Fruit fly (Drosophila melanogaster): ENCODE results near the gene Smr.

The Smr gene

DNA sequence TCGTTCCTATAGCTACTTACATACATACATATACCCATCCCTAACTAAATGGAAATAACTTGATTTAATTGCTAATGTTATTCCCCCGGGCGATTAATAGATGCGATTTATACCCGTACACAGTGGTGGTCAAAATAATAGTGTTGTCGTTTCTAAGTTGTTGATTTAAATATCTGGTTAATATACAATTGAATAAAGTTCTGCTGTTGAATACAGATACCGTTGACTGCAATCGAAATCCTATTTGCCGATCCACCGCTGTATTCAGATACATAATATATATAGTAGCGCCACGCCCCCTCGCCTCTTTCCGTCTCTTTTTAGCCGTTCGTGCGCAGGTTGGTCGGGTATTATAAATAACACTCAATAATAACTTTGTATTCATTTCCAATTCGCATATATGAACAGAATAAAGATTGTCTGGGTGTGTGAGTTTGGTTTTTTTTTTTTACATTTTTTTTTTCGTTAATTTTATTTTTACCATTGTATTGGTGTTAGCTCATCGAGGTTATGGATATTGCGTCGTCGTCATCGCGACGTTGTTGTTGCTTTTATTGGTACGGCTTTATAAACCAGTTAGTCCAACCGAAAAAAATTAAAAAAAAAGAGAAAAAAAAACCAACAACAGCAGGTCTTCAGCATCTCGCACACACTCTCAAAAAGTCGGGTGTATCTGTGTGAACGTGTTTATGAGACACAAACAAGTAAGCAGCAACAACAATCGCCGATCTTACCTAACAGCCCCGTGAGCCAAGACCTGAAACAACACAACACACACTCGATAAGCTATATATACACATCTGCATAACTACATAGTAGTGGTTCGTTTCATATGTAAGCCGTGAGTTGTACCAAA is 69.9 kb downstream of the Smr start (continued):
- no peak for TF ChIP-seq crp (GFP tag; optimal IDR thresholded peaks at IDR 0.05)
- TF ChIP-seq CG3847 (GFP tag; IDR thresholded peaks at IDR 0.05) = 0 out of 2 replicates have a peak, but pooled peaks have one; percentile 20
- TF ChIP-seq CG7556 (GFP tag; optimal IDR thresholded peaks at IDR 0.05) = no peak
- TF ChIP-seq Ada2b (GFP tag; IDR thresholded peaks at IDR 0.05) = no peak
- no peak for TF ChIP-seq CG17912 (GFP tag; optimal IDR thresholded peaks at IDR 0.05)
- TF ChIP-seq da (GFP tag; optimal IDR thresholded peaks at IDR 0.05) = no peak
- no peak for TF ChIP-seq eyg (GFP tag; optimal IDR thresholded peaks at IDR 0.05)
- TF ChIP-seq chn (GFP tag; optimal IDR thresholded peaks at IDR 0.05) = no peak
- no peak for TF ChIP-seq mirr (GFP tag; optimal IDR thresholded peaks at IDR 0.05)
- no peak for TF ChIP-seq ara (GFP tag; IDR thresholded peaks at IDR 0.05)
- no peak for TF ChIP-seq vnd (GFP tag; IDR thresholded peaks at IDR 0.05; ENCODE audit: partially characterized antibody)
- no peak for TF ChIP-seq ind (GFP tag; optimal IDR thresholded peaks at IDR 0.05)
- TF ChIP-seq CG8765 (GFP tag; IDR thresholded peaks at IDR 0.05) = no peak
- no peak for TF ChIP-seq crol (GFP tag; IDR thresholded peaks at IDR 0.05)
- TF ChIP-seq CG17359 (tag; optimal IDR thresholded peaks at IDR 0.05) = no peak
- TF ChIP-seq D19B (GFP tag; optimal IDR thresholded peaks at IDR 0.05) = no peak
- 0 out of 3 replicates have a peak, but pooled peaks have one; percentile 55 for TF ChIP-seq Dbx (GFP tag; IDR thresholded peaks at IDR 0.05)
- no peak for TF ChIP-seq luna (GFP tag; optimal IDR thresholded peaks at IDR 0.05)
- no peak for TF ChIP-seq CG10431 (GFP tag; optimal IDR thresholded peaks at IDR 0.05)
- TF ChIP-seq Lhr (GFP tag; optimal IDR thresholded peaks at IDR 0.05) = no peak
- TF ChIP-seq sob (GFP tag; IDR thresholded peaks at IDR 0.05) = no peak
- no peak for TF ChIP-seq Asciz (GFP tag; optimal IDR thresholded peaks at IDR 0.05)
- TF ChIP-seq aop (GFP tag; IDR thresholded peaks at IDR 0.05) = no peak
- TF ChIP-seq NFAT (GFP tag; IDR thresholded peaks at IDR 0.05) = peak; percentile 51; the same call in 1 of the 2 replicates
- TF ChIP-seq caup (GFP tag; optimal IDR thresholded peaks at IDR 0.05; ENCODE audit: severe bottlenecking) = peak; percentile 19
- no peak for TF ChIP-seq ab (GFP tag; optimal IDR thresholded peaks at IDR 0.05)
- no peak for TF ChIP-seq CG18011 (GFP tag; optimal IDR thresholded peaks at IDR 0.05)
- TF ChIP-seq emc (GFP tag; optimal IDR thresholded peaks at IDR 0.05) = no peak
- TF ChIP-seq CG13296 (GFP tag; optimal IDR thresholded peaks at IDR 0.05) = no peak
- no peak for TF ChIP-seq ham (GFP tag; IDR thresholded peaks at IDR 0.05)
- no peak for TF ChIP-seq ranshi (GFP tag; IDR thresholded peaks at IDR 0.05)
- no peak for TF ChIP-seq pfk (GFP tag; optimal IDR thresholded peaks at IDR 0.05)
- no peak for TF ChIP-seq ro (GFP tag; IDR thresholded peaks at IDR 0.05)
- no peak for TF ChIP-seq CG10321 (GFP tag; IDR thresholded peaks at IDR 0.05)
- TF ChIP-seq Mrtf (GFP tag; IDR thresholded peaks at IDR 0.05) = no peak
- no peak for TF ChIP-seq CG34224 (GFP tag; IDR thresholded peaks at IDR 0.05; ENCODE audit: partially characterized antibody)
- no peak for TF ChIP-seq CG33213 (GFP tag; optimal IDR thresholded peaks at IDR 0.05)
- TF ChIP-seq CG9932 (GFP tag; IDR thresholded peaks at IDR 0.05) = peak; percentile 66
- no peak for TF ChIP-seq CG4617 (GFP tag; optimal IDR thresholded peaks at IDR 0.05; ENCODE audit: borderline replicate concordance)
- no peak for TF ChIP-seq Spps (tag; optimal IDR thresholded peaks at IDR 0.05)
- no peak for TF ChIP-seq Lpt (GFP tag; optimal IDR thresholded peaks at IDR 0.05)
- TF ChIP-seq Bgb (GFP tag; IDR thresholded peaks at IDR 0.05; ENCODE audit: partially characterized antibody) = no peak
- TF ChIP-seq Drgx (GFP tag; IDR thresholded peaks at IDR 0.05) = no peak
- no peak for TF ChIP-seq Scr (GFP tag; IDR thresholded peaks at IDR 0.05; ENCODE audit: partially characterized antibody)
- no peak for TF ChIP-seq danr (GFP tag; IDR thresholded peaks at IDR 0.05)
- no peak for TF ChIP-seq CG9876 (GFP tag; optimal IDR thresholded peaks at IDR 0.05)
- TF ChIP-seq br (optimal IDR thresholded peaks at IDR 0.05) = no peak
- TF ChIP-seq HmgD (GFP tag; optimal IDR thresholded peaks at IDR 0.05) = no peak
- TF ChIP-seq CG1602 (GFP tag; optimal IDR thresholded peaks at IDR 0.05) = no peak
- TF ChIP-seq bigmax (GFP tag; optimal IDR thresholded peaks at IDR 0.05) = no peak
